Fruit fly (Drosophila melanogaster) whole organism, pupa: Measurements from ENCODE around the gene CG42764.
"Not testable (repeated sequence)": the region's sequence is repeated elsewhere in the genome, so short reads cannot be mapped to it uniquely, and the experiment has no call there.

ENCODE experiments used
- CG10348 ChIP-seq: fragments of 200-800 bp; sonication (Bioruptor generic); IDR thresholded peaks from 2 replicates; pipeline ENCODE4 v1.3.6; 2022; ENCODE audit warnings: missing biosample characterization, missing genetic modification characterization
- CG12605 ChIP-seq: fragments of 200-800 bp; sonication (Bioruptor generic); IDR thresholded peaks from 2 replicates; pipeline ENCODE4 v1.3.6; 2022; ENCODE audit warnings: missing biosample characterization, missing genetic modification characterization
- CG13204 ChIP-seq: fragments of 200-800 bp; sonication (Bioruptor generic); optimal IDR thresholded peaks from 2 replicates; lab custom pipeline; 2018; ENCODE audit warnings: missing biosample characterization, mild to moderate bottlenecking, missing genetic modification characterization, moderate library complexity
- CG14655 ChIP-seq: fragments of 200-800 bp; sonication (Bioruptor generic); optimal IDR thresholded peaks from 3 replicates; lab custom pipeline; 2017; ENCODE audit warnings: mild to moderate bottlenecking, missing biosample characterization, missing genetic modification reagents, missing genetic modification characterization
- CG15710 ChIP-seq: fragments of 200-800 bp; sonication (Bioruptor generic); optimal IDR thresholded peaks from 2 replicates; lab custom pipeline; 2018; ENCODE audit warnings: missing biosample characterization, mild to moderate bottlenecking, missing genetic modification characterization, moderate library complexity
- CG17806 ChIP-seq: fragments of 200-800 bp; sonication (Bioruptor generic); optimal IDR thresholded peaks from 2 replicates; lab custom pipeline; 2018; ENCODE audit warnings: missing biosample characterization, mild to moderate bottlenecking, missing genetic modification characterization, moderate library complexity
- CG32121 ChIP-seq: fragments of 200-800 bp; sonication (Bioruptor generic); IDR thresholded peaks from 2 replicates; pipeline ENCODE4 v1.3.6; 2022; ENCODE audit warnings: missing biosample characterization, missing genetic modification characterization
- CG34367 ChIP-seq: fragments of 200-800 bp; sonication (Bioruptor generic); optimal IDR thresholded peaks from 2 replicates; lab custom pipeline; 2018; ENCODE audit warnings: missing biosample characterization, mild to moderate bottlenecking, missing genetic modification characterization
- CG4496 ChIP-seq: fragments of 200-800 bp; sonication (Bioruptor generic); IDR thresholded peaks from 3 replicates; pipeline ENCODE4 v1.3.6; 2022; ENCODE audit warnings: missing biosample characterization, missing genetic modification characterization
- CG8159 ChIP-seq: fragments of 200-800 bp; sonication (Bioruptor generic); optimal IDR thresholded peaks from 3 replicates; lab custom pipeline; 2018; ENCODE audit warnings: missing biosample characterization, mild to moderate bottlenecking, missing genetic modification characterization, moderate library complexity
- CG8301 ChIP-seq: fragments of 200-800 bp; sonication (Bioruptor generic); optimal IDR thresholded peaks from 2 replicates; lab custom pipeline; 2018; ENCODE audit warnings: missing biosample characterization, mild to moderate bottlenecking, missing genetic modification characterization
- CG9948 ChIP-seq: fragments of 200-800 bp; sonication (Bioruptor generic); optimal IDR thresholded peaks from 2 replicates; lab custom pipeline; 2018; ENCODE audit warnings: missing biosample characterization, mild to moderate bottlenecking, missing genetic modification characterization, moderate library complexity
- D1 ChIP-seq: fragments of 200-800 bp; sonication (Bioruptor generic); optimal IDR thresholded peaks from 2 replicates; lab custom pipeline; 2018; ENCODE audit warnings: missing biosample characterization, mild to moderate bottlenecking, missing genetic modification characterization, moderate library complexity
- EcR ChIP-seq: fragments of 200-800 bp; sonication (Bioruptor generic); optimal IDR thresholded peaks from 3 replicates; lab custom pipeline; 2019; ENCODE audit warnings: missing biosample characterization, missing genetic modification characterization, mild to moderate bottlenecking, moderate library complexity, missing genetic modification reagents
- Ets98B ChIP-seq: fragments of 200-800 bp; sonication (Bioruptor generic); IDR thresholded peaks from 2 replicates; pipeline ENCODE4 v1.3.6; 2022; ENCODE audit warnings: missing biosample characterization, missing genetic modification characterization
- Pif1A ChIP-seq: fragments of 200-800 bp; sonication (Bioruptor generic); optimal IDR thresholded peaks from 3 replicates; lab custom pipeline; 2016; ENCODE audit warnings: missing biosample characterization, missing genetic modification characterization
- Pif1B ChIP-seq: fragments of 200-800 bp; sonication (Bioruptor generic); optimal IDR thresholded peaks from 3 replicates; lab custom pipeline; 2016; ENCODE audit warnings: missing biosample characterization, missing genetic modification characterization
- Snoo ChIP-seq: fragments of 200-800 bp; sonication (Bioruptor generic); optimal IDR thresholded peaks from 3 replicates; lab custom pipeline; 2017; ENCODE audit warnings: missing biosample characterization, mild to moderate bottlenecking, missing genetic modification characterization, inconsistent platforms
- fd96Ca ChIP-seq: fragments of 200-800 bp; sonication (Bioruptor generic); IDR thresholded peaks from 3 replicates; pipeline ENCODE4 v1.3.6; 2022; ENCODE audit warnings: missing biosample characterization, missing genetic modification characterization
- gl ChIP-seq: fragments of 200-800 bp; sonication (Bioruptor generic); optimal IDR thresholded peaks from 2 replicates; lab custom pipeline; 2018; ENCODE audit warnings: missing biosample characterization, mild to moderate bottlenecking, missing genetic modification characterization
- rn ChIP-seq: fragments of 200-800 bp; sonication (Bioruptor generic); IDR thresholded peaks from 2 replicates; pipeline ENCODE4 v1.3.6; 2022; ENCODE audit warnings: missing biosample characterization, missing genetic modification characterization

Gene CG42764

dm6 chr3L:20507552-20507951 is 41.7 kb upstream of the CG42764 start:
- TF ChIP-seq CG17806 (no peak), Ets98B (GFP tag; lab: Robert Waterston, UW) (peak; percentile 7; the same call in 1 of the 2 replicates), Pif1B (GFP tag; lab: Kevin White, UChicago) (no peak), CG12605 (GFP tag; lab: Robert Waterston, UW) (no peak)

- TF ChIP-seq rn (no peak), CG8301 (tag; lab: Kevin White, UChicago) (no peak), CG10348 (GFP tag; lab: Robert Waterston, UW) (no peak), CG12605 (GFP tag; lab: Robert Waterston, UW) (no peak), CG17806 (no peak), CG13204 (no peak), CG32121 (GFP tag; lab: Robert Waterston, UW) (no peak)
Observed at dm6 chr3L:20505732-20506131, 39.9 kb upstream of the CG42764 start, which contains the start of gene CG5078. Gene CG5078 (plus strand): TSS chr3L:20506032.

dm6 chr3L:20503886-20504285 is 38.0 kb upstream of the CG42764 start, which contains the start of gene CG17637:
Gene CG17637 (plus strand): TSS chr3L:20504186.
- TF ChIP-seq CG4496 (GFP tag; lab: Robert Waterston, UW); CG9948 (tag; lab: Kevin White, UChicago); CG10348 (GFP tag; lab: Robert Waterston, UW): not testable (repeated sequence)

- TF ChIP-seq Pif1A (GFP tag; lab: Kevin White, UChicago): no peak
- no peak for TF ChIP-seq CG15710
- TF ChIP-seq CG10348 (GFP tag; lab: Robert Waterston, UW): no peak
- no peak for TF ChIP-seq CG12605 (GFP tag; lab: Robert Waterston, UW)
- TF ChIP-seq gl (tag; lab: Kevin White, UChicago): no peak
- no peak for TF ChIP-seq CG13204
- no peak for TF ChIP-seq CG8301 (tag; lab: Kevin White, UChicago)
- TF ChIP-seq CG14655 (GFP tag; lab: Kevin White, UChicago): no peak
- no peak for TF ChIP-seq Snoo (tag; lab: Kevin White, UChicago)
- TF ChIP-seq EcR: no peak
- no peak for TF ChIP-seq D1 (tag; lab: Kevin White, UChicago)
- TF ChIP-seq CG34367: no peak
- no peak for TF ChIP-seq CG9948 (tag; lab: Kevin White, UChicago)
- TF ChIP-seq Ets98B (GFP tag; lab: Robert Waterston, UW): no peak
- no peak for TF ChIP-seq CG8159
- TF ChIP-seq CG4496 (GFP tag; lab: Robert Waterston, UW): no peak
- TF ChIP-seq CG32121 (GFP tag; lab: Robert Waterston, UW): no peak
- no peak for TF ChIP-seq fd96Ca (GFP tag; lab: Robert Waterston, UW)
- no peak for TF ChIP-seq CG17806
- TF ChIP-seq, all 21 proteins: peak for 0
Observed at dm6 chr3L:20503256-20503655, 37.4 kb upstream of the CG42764 start.

- not testable (repeated sequence) for TF ChIP-seq Snoo (tag; lab: Kevin White, UChicago); Pif1B (GFP tag; lab: Kevin White, UChicago); CG34367
Observed at dm6 chr3L:20499536-20499935, 33.7 kb upstream of the CG42764 start, which contains the start of gene CG18281. Gene CG18281 (plus strand): TSS chr3L:20499836.

- peak; percentile 29 for TF ChIP-seq D1 (tag; lab: Kevin White, UChicago)
- TF ChIP-seq Pif1B (GFP tag; lab: Kevin White, UChicago): no peak
- no peak for TF ChIP-seq CG13204
- no peak for TF ChIP-seq CG12605 (GFP tag; lab: Robert Waterston, UW)
- 0 out of 2 replicates have a peak, but pooled peaks have one; percentile 18 for TF ChIP-seq CG32121 (GFP tag; lab: Robert Waterston, UW)
Observed at dm6 chr3L:20498204-20498603, 32.4 kb upstream of the CG42764 start.

- TF ChIP-seq gl (tag; lab: Kevin White, UChicago): peak; percentile 26
- TF ChIP-seq CG34367: no peak
- no peak for TF ChIP-seq CG32121 (GFP tag; lab: Robert Waterston, UW)
- TF ChIP-seq Ets98B (GFP tag; lab: Robert Waterston, UW): 0 out of 2 replicates have a peak, but pooled peaks have one; percentile 19
- no peak for TF ChIP-seq D1 (tag; lab: Kevin White, UChicago)
- TF ChIP-seq CG10348 (GFP tag; lab: Robert Waterston, UW): no peak
- no peak for TF ChIP-seq Pif1A (GFP tag; lab: Kevin White, UChicago)
- TF ChIP-seq CG12605 (GFP tag; lab: Robert Waterston, UW): no peak
- TF ChIP-seq Pif1B (GFP tag; lab: Kevin White, UChicago): no peak
- no peak for TF ChIP-seq CG8301 (tag; lab: Kevin White, UChicago)
- TF ChIP-seq EcR: peak; percentile 32
- TF ChIP-seq CG17806: peak; percentile 1
- no peak for TF ChIP-seq Snoo (tag; lab: Kevin White, UChicago)
- TF ChIP-seq CG9948 (tag; lab: Kevin White, UChicago): no peak
- no peak for TF ChIP-seq CG15710
- peak; percentile 61; the same call in 1 of the 3 replicates for TF ChIP-seq CG4496 (GFP tag; lab: Robert Waterston, UW)
- TF ChIP-seq, all 21 proteins: peak for 5
Observed at dm6 chr3L:20497124-20497996, 31.5 kb upstream of the CG42764 start, which contains the start of gene CG32425. Gene CG32425 (plus strand): TSS chr3L:20497323.
